Worm (Caenorhabditis elegans): Measurements from ENCODE around the gene immp-1.
A peak's percentile ranks its signal among the peaks of the same experiment; 100 is the strongest.

DNA sequence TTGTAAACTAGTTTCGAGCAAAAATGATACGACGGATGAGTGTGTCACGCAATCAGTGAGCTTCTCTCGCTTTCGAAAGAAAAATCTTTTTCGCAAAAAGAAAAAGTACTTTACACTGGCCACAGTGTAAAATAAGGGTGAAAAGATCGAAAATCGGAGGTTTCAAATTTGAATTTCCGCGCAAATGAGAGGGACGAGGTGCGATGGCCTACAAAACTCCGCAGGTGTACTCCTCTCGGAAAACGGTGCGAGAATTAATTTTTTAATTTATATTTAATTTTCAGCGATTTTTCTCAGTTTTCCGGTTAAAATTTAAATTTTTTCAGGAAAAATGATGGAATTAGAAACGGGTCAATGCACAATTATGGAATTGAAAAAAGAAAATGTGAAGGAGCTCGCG, 28.0 kb upstream of the immp-1 start, which contains the start of gene mrt-2:
- peak; percentile 86 for TF ChIP-seq nhr-23 (tag; optimal IDR thresholded peaks at IDR 0.05)
- TF ChIP-seq nhr-76 (tag; optimal IDR thresholded peaks at IDR 0.05) = no peak
- TF ChIP-seq tbx-2 (tag; optimal IDR thresholded peaks at IDR 0.05) = no peak
- TF ChIP-seq zag-1 (tag; optimal IDR thresholded peaks at IDR 0.05) = no peak
- no peak for TF ChIP-seq sea-2 (GFP tag; optimal IDR thresholded peaks at IDR 0.05)
- no peak for TF ChIP-seq mml-1 (tag; optimal IDR thresholded peaks at IDR 0.05)
- no peak for TF ChIP-seq nhr-28 (tag; optimal IDR thresholded peaks at IDR 0.05)
- no peak for TF ChIP-seq pqm-1 (tag; optimal IDR thresholded peaks at IDR 0.05)
